Worm (Caenorhabditis elegans): Measurements from ENCODE around the gene evl-18.

ce11 chrIII:3723726-3724125 lies 11.1 kb downstream of the evl-18 start:
- no peak for TF ChIP-seq zag-1 (tag; optimal IDR thresholded peaks at IDR 0.05)
- TF ChIP-seq lin-39 (tag; optimal IDR thresholded peaks at IDR 0.05) = no peak
- no peak for TF ChIP-seq ZK546.5 (tag; optimal IDR thresholded peaks at IDR 0.05)
- no peak for TF ChIP-seq nhr-28 (tag; optimal IDR thresholded peaks at IDR 0.05)
- no peak for TF ChIP-seq ztf-11 (tag; optimal IDR thresholded peaks at IDR 0.05)
- no peak for TF ChIP-seq nhr-11 (tag; optimal IDR thresholded peaks at IDR 0.05)
- no peak for TF ChIP-seq skn-1 (tag; optimal IDR thresholded peaks at IDR 0.05)
- no peak for TF ChIP-seq nhr-12 (tag; optimal IDR thresholded peaks at IDR 0.05)
- TF ChIP-seq ceh-16 (tag; optimal IDR thresholded peaks at IDR 0.05) = no peak
- no peak for TF ChIP-seq fos-1 (tag; optimal IDR thresholded peaks at IDR 0.05)
- no peak for TF ChIP-seq nhr-77 (tag; optimal IDR thresholded peaks at IDR 0.05)
- TF ChIP-seq unc-39 (tag; optimal IDR thresholded peaks at IDR 0.05) = no peak

Measured in whole organism, L3 larva.